Worm (Caenorhabditis elegans) whole organism, L4 larva: ENCODE measurements around the gene C05B5.12.

Experiments
- F10B5.3 ChIP-seq: sonication (generic microtip); optimal IDR thresholded peaks from 2 replicates; lab custom pipeline; 2016; ENCODE audit warnings: mild to moderate bottlenecking, missing genetic modification characterization, missing compliant biosample characterization
- Y75B8A.6 ChIP-seq: fragments of 200-800 bp; sonication (Bioruptor generic); IDR thresholded peaks from 2 replicates; pipeline ENCODE4 v1.3.6; 2022; ENCODE audit warnings: missing genetic modification reagents, missing genetic modification characterization, missing compliant biosample characterization
- aha-1 ChIP-seq: fragments of 150-350 bp; peaks from one replicate; lab custom pipeline; 2014; ENCODE audit warnings: missing biosample characterization, missing genetic modification characterization
- aly-2 ChIP-seq: sonication (generic microtip); optimal IDR thresholded peaks from 2 replicates; lab custom pipeline; 2018; ENCODE audit warnings: missing biosample characterization, missing genetic modification characterization
- attf-4 ChIP-seq: sonication (generic microtip); optimal IDR thresholded peaks from 3 replicates; lab custom pipeline; 2017; ENCODE audit warnings: missing biosample characterization, missing genetic modification characterization
- ceh-82 ChIP-seq: sonication (generic microtip); optimal IDR thresholded peaks from 2 replicates; lab custom pipeline; 2017; ENCODE audit warnings: missing biosample characterization, missing genetic modification characterization
- cey-2 ChIP-seq: sonication (generic microtip); optimal IDR thresholded peaks from 3 replicates; lab custom pipeline; 2017; ENCODE audit warnings: missing genetic modification characterization, mild to moderate bottlenecking, missing compliant biosample characterization, antibody characterized with exemption, borderline replicate concordance; ENCODE audit not compliant: insufficient read depth
- ctbp-1 ChIP-seq: fragments of 200-800 bp; sonication (Bioruptor generic); IDR thresholded peaks from 2 replicates; pipeline ENCODE4 v1.3.6; 2022; ENCODE audit warnings: missing genetic modification reagents, missing genetic modification characterization, missing compliant biosample characterization
- daf-12 ChIP-seq: fragments of 150-350 bp; optimal IDR thresholded peaks from 2 replicates; lab custom pipeline; 2014; ENCODE audit warnings: missing biosample characterization, missing genetic modification reagents, missing genetic modification characterization
- daf-8 ChIP-seq: fragments of 200-800 bp; sonication (Bioruptor generic); IDR thresholded peaks from 2 replicates; pipeline ENCODE4 v1.3.6; 2022; ENCODE audit warnings: missing genetic modification characterization, missing compliant biosample characterization
- dmd-8 ChIP-seq: fragments of 200-800 bp; sonication (Bioruptor generic); IDR thresholded peaks from 2 replicates; pipeline ENCODE4 v1.3.6; 2022; ENCODE audit warnings: missing genetic modification characterization, missing compliant biosample characterization
- dpl-1 ChIP-seq: fragments of 150-350 bp; optimal IDR thresholded peaks from 2 replicates; lab custom pipeline; 2014; ENCODE audit warnings: missing biosample characterization, missing genetic modification reagents, missing genetic modification characterization
- egl-43 ChIP-seq: fragments of 200-800 bp; sonication (Bioruptor generic); IDR thresholded peaks from 2 replicates; pipeline ENCODE4 v1.3.6; 2022; ENCODE audit warnings: missing genetic modification reagents, missing genetic modification characterization, missing compliant biosample characterization
- gei-8 ChIP-seq: fragments of 200-800 bp; sonication (Bioruptor generic); optimal IDR thresholded peaks from 2 replicates; lab custom pipeline; 2018; ENCODE audit warnings: mild to moderate bottlenecking, missing genetic modification characterization, missing compliant biosample characterization
- hlh-30 ChIP-seq: sonication (generic microtip); optimal IDR thresholded peaks from 2 replicates; lab custom pipeline; 2017; ENCODE audit warnings: antibody characterized with exemption, mild to moderate bottlenecking, missing genetic modification characterization, missing compliant biosample characterization; ENCODE audit not compliant: insufficient read depth
- jun-1 ChIP-seq: fragments of 150-350 bp; optimal IDR thresholded peaks from 2 replicates; lab custom pipeline; 2014; ENCODE audit warnings: missing biosample characterization, missing genetic modification reagents, missing genetic modification characterization
- lir-3 ChIP-seq: sonication (generic microtip); optimal IDR thresholded peaks from 2 replicates; lab custom pipeline; 2016; ENCODE audit warnings: mild to moderate bottlenecking, missing genetic modification characterization, missing compliant biosample characterization
- lsy-2 ChIP-seq, 2 experiments: fragments of 150-350 bp in 1 of 2; sonication (generic microtip) in 1 of 2; optimal IDR thresholded peaks; 2 replicates each; lab custom pipeline; 2014 to 2017; ENCODE audit warnings: missing biosample characterization in 2 of 2, missing genetic modification characterization in 2 of 2
- mes-2 ChIP-seq: sonication (generic microtip); optimal IDR thresholded peaks from 2 replicates; lab custom pipeline; 2016; ENCODE audit warnings: missing genotype, mild to moderate bottlenecking, missing genetic modification characterization, missing compliant biosample characterization; ENCODE audit not compliant: poor library complexity, severe bottlenecking
- mxl-3 ChIP-seq: fragments of 200-800 bp; sonication (Bioruptor generic); optimal IDR thresholded peaks from 2 replicates; lab custom pipeline; 2018; ENCODE audit warnings: mild to moderate bottlenecking, missing genetic modification characterization, missing compliant biosample characterization
- nhr-102 ChIP-seq: sonication (generic microtip); optimal IDR thresholded peaks from 2 replicates; lab custom pipeline; 2016; ENCODE audit warnings: mild to moderate bottlenecking, missing genetic modification characterization, moderate library complexity, missing compliant biosample characterization
- nhr-28 ChIP-seq: fragments of 150-350 bp; optimal IDR thresholded peaks from 2 replicates; lab custom pipeline; 2014; ENCODE audit warnings: missing biosample characterization, missing genetic modification characterization
- nhr-41 ChIP-seq: fragments of 200-800 bp; sonication (Bioruptor generic); IDR thresholded peaks from 2 replicates; pipeline ENCODE4 v1.3.6; 2022; ENCODE audit warnings: missing genetic modification reagents, missing genetic modification characterization, missing compliant biosample characterization
- set-16 ChIP-seq: fragments of 200-800 bp; sonication (Bioruptor generic); IDR thresholded peaks from 2 replicates; pipeline ENCODE4 v1.3.6; 2022; ENCODE audit warnings: missing genetic modification reagents, missing genetic modification characterization, missing compliant biosample characterization
- unc-39 ChIP-seq: sonication (generic microtip); optimal IDR thresholded peaks from 2 replicates; lab custom pipeline; 2017; ENCODE audit warnings: missing biosample characterization, missing genetic modification characterization
- unc-62 ChIP-seq, 3 experiments: fragments of 150-350 bp in 1 of 3; sonication (generic microtip); optimal IDR thresholded peaks in 2 of 3; peaks in 1 of 3; 1 replicate in 1 of 3; 2 replicates in 2 of 3; lab custom pipeline; 2014 to 2017; ENCODE audit warnings: missing biosample characterization in 3 of 3, missing genetic modification characterization in 3 of 3, missing genetic modification reagents in 3 of 3, missing genotype in 1 of 3
- zfp-3 ChIP-seq: fragments of 200-800 bp; sonication (Bioruptor generic); conservative IDR thresholded peaks from 2 replicates; pipeline ENCODE4 v1.3.6; 2022; ENCODE audit warnings: missing genetic modification reagents, missing genetic modification characterization, missing compliant biosample characterization

C05B5.12 gene

ce11 chrIII:9986827-9987429, at the start of gene C05B5.12:
TSS of gene C05B5.12 (plus strand) at chrIII:9987379.
- peak; percentile 61 for TF ChIP-seq aha-1 (tag; lab: Kevin White, UChicago)
- TF ChIP-seq lsy-2 (tag; optimal IDR thresholded peaks at IDR 0.05; lab: Kevin White, UChicago): no peak
- TF ChIP-seq, all 104 proteins: peak for 1

- TF ChIP-seq egl-43 (GFP tag; lab: Robert Waterston, UW) (0 out of 2 replicates have a peak, but pooled peaks have one; percentile 50), set-16 (GFP tag; lab: Robert Waterston, UW) (peak; percentile 87), dmd-8 (GFP tag; lab: Robert Waterston, UW) (no peak)
- TF ChIP-seq, all 104 proteins: peak for 2
Observed at ce11 chrIII:9941020-9941674, 46.0 kb upstream of the C05B5.12 start, which contains the start of the genes K03H1.9 and K03H1.12. TSS of gene K03H1.9 (minus strand) at chrIII:9941490. TSS of gene K03H1.12 (plus strand) at chrIII:9941624.

- TF ChIP-seq aly-2 (tag; lab: Kevin White, UChicago): no peak
- no peak for TF ChIP-seq zfp-3 (GFP tag; lab: Robert Waterston, UW)
- TF ChIP-seq ceh-82 (tag; lab: Kevin White, UChicago): no peak
- no peak for TF ChIP-seq gei-8 (GFP tag; lab: Kevin White, UChicago)
- no peak for TF ChIP-seq unc-39 (tag; lab: Kevin White, UChicago)
- no peak for TF ChIP-seq daf-8
- TF ChIP-seq aha-1 (tag; lab: Kevin White, UChicago): no peak
Observed at ce11 chrIII:9944723-9945122, 42.5 kb upstream of the C05B5.12 start, which contains the start of gene gln-2. TSS of gene gln-2 (minus strand) at chrIII:9944823.

ce11 chrIII:9946806-9947419, 40.3 kb upstream of the C05B5.12 start, which contains the start of gene K03H1.7:
TSS of gene K03H1.7 (plus strand) at chrIII:9947405.
- TF ChIP-seq aha-1 (tag; lab: Kevin White, UChicago) (peak; percentile 5), cey-2 (tag; lab: Kevin White, UChicago) (no peak), mes-2 (tag; lab: Kevin White, UChicago) (peak; percentile 23), dpl-1 (GFP tag; lab: Kevin White, UChicago) (peak; percentile 59)

- TF ChIP-seq cey-2 (tag; lab: Kevin White, UChicago) (no peak), jun-1 (tag; lab: Kevin White, UChicago) (no peak), attf-4 (tag; lab: Kevin White, UChicago) (no peak), mxl-3 (GFP tag; lab: Kevin White, UChicago) (no peak), nhr-41 (GFP tag; lab: Robert Waterston, UW) (no peak), ctbp-1 (GFP tag; lab: Robert Waterston, UW) (no peak), daf-12 (tag; lab: Kevin White, UChicago) (no peak), nhr-28 (no peak)
Observed at ce11 chrIII:9950244-9950643, 36.9 kb upstream of the C05B5.12 start, which contains the start of gene K03H1.13. TSS of gene K03H1.13 (minus strand) at chrIII:9950344.

- TF ChIP-seq lir-3 (no peak), Y75B8A.6 (GFP tag; lab: Robert Waterston, UW) (no peak), unc-62 (GFP tag; optimal IDR thresholded peaks at IDR 0.05 in 1 of 2; lab: Kevin White, UChicago) (peak in 1 of 2 experiments; percentile 31), unc-62 (tag; optimal IDR thresholded peaks at IDR 0.05; lab: Kevin White, UChicago) (no peak), hlh-30 (tag; lab: Kevin White, UChicago) (no peak), nhr-102 (tag; lab: Kevin White, UChicago) (no peak), attf-4 (tag; lab: Kevin White, UChicago) (no peak), F10B5.3 (no peak)
Observed at ce11 chrIII:9951864-9952263, 35.3 kb upstream of the C05B5.12 start, which contains the start of gene K03H1.11. TSS of gene K03H1.11 (minus strand) at chrIII:9951964.
